Fruit fly (Drosophila melanogaster) whole organism, embryonic: ENCODE results near the gene Sec24CD.
A peak's percentile ranks its signal among the peaks of the same experiment; 100 is the strongest.

ENCODE experiments used
- B-H2 ChIP-seq: fragments of 200-800 bp; sonication (Bioruptor generic); optimal IDR thresholded peaks from 2 replicates; lab custom pipeline; 2018; ENCODE audit warnings: missing biosample characterization, mild to moderate bottlenecking, missing genetic modification characterization
- BtbVII ChIP-seq: fragments of 200-800 bp; sonication (Bioruptor generic); optimal IDR thresholded peaks from 3 replicates; lab custom pipeline; 2017; ENCODE audit warnings: missing biosample characterization, mild to moderate bottlenecking, missing genetic modification characterization
- CG10431 ChIP-seq: fragments of 200-800 bp; sonication (Bioruptor generic); optimal IDR thresholded peaks from 3 replicates; lab custom pipeline; 2018; ENCODE audit warnings: missing biosample characterization, mild to moderate bottlenecking, missing genetic modification characterization
- CG10543 ChIP-seq: fragments of 200-800 bp; sonication (Bioruptor generic); optimal IDR thresholded peaks from 3 replicates; lab custom pipeline; 2017; ENCODE audit warnings: missing biosample characterization, mild to moderate bottlenecking, missing genetic modification characterization, moderate library complexity
- CG12104 ChIP-seq: fragments of 200-800 bp; sonication (Bioruptor generic); optimal IDR thresholded peaks from 3 replicates; lab custom pipeline; 2016; ENCODE audit warnings: missing biosample characterization, missing genetic modification characterization
- CG12219 ChIP-seq: fragments of 200-800 bp; sonication (Bioruptor generic); optimal IDR thresholded peaks from 3 replicates; lab custom pipeline; 2018; ENCODE audit warnings: missing biosample characterization, mild to moderate bottlenecking, missing genetic modification characterization
- CG13424 ChIP-seq: fragments of 200-800 bp; sonication (Bioruptor generic); optimal IDR thresholded peaks from 2 replicates; lab custom pipeline; 2019; ENCODE audit warnings: missing biosample characterization, mild to moderate bottlenecking, missing genetic modification characterization, moderate library complexity
- CG13624 ChIP-seq: fragments of 200-800 bp; sonication (Bioruptor generic); optimal IDR thresholded peaks from 2 replicates; lab custom pipeline; 2016; ENCODE audit warnings: missing biosample characterization, missing genetic modification characterization
- CG15073 ChIP-seq: fragments of 200-800 bp; sonication (Bioruptor generic); optimal IDR thresholded peaks from 2 replicates; lab custom pipeline; 2016; ENCODE audit warnings: missing biosample characterization, missing genetic modification characterization
- CG17328 ChIP-seq: fragments of 200-800 bp; sonication (Bioruptor generic); IDR thresholded peaks from 2 replicates; pipeline ENCODE4 v1.3.6; 2022; ENCODE audit warnings: missing biosample characterization, missing genetic modification characterization
- CG18476 ChIP-seq: fragments of 200-800 bp; sonication (Bioruptor generic); optimal IDR thresholded peaks from 2 replicates; lab custom pipeline; 2016; ENCODE audit warnings: missing biosample characterization, mild to moderate bottlenecking, missing genetic modification characterization
- CG2678 ChIP-seq: fragments of 200-800 bp; sonication (Bioruptor generic); optimal IDR thresholded peaks from 3 replicates; lab custom pipeline; 2019; ENCODE audit warnings: missing biosample characterization, mild to moderate bottlenecking, missing genetic modification characterization, moderate library complexity
- CG30020 ChIP-seq: fragments of 200-800 bp; optimal IDR thresholded peaks from 2 replicates; lab custom pipeline; 2019; ENCODE audit warnings: missing biosample characterization, mild to moderate bottlenecking, missing genetic modification characterization, moderate library complexity
- CG31365 ChIP-seq: fragments of 200-800 bp; sonication (Bioruptor generic); optimal IDR thresholded peaks from 2 replicates; lab custom pipeline; 2018; ENCODE audit warnings: missing biosample characterization, mild to moderate bottlenecking, missing genetic modification characterization
- CG31388 ChIP-seq: fragments of 200-800 bp; sonication (Bioruptor generic); optimal IDR thresholded peaks from 2 replicates; lab custom pipeline; 2016; ENCODE audit warnings: missing biosample characterization, missing genetic modification characterization
- CG3163 ChIP-seq: fragments of 200-800 bp; sonication (Bioruptor generic); optimal IDR thresholded peaks from 3 replicates; lab custom pipeline; 2016; ENCODE audit warnings: missing biosample characterization, missing genetic modification characterization
- CG33557 ChIP-seq: fragments of 200-800 bp; sonication (Bioruptor generic); optimal IDR thresholded peaks from 2 replicates; lab custom pipeline; 2019; ENCODE audit warnings: missing biosample characterization, mild to moderate bottlenecking, missing genetic modification characterization, moderate library complexity
- CG3995 ChIP-seq: fragments of 200-800 bp; sonication (Bioruptor generic); optimal IDR thresholded peaks from 3 replicates; lab custom pipeline; 2016; ENCODE audit warnings: missing biosample characterization, missing genetic modification characterization
- CG4360 ChIP-seq: fragments of 200-800 bp; sonication (Bioruptor generic); IDR thresholded peaks from 2 replicates; pipeline ENCODE4 v1.3.6; 2022; ENCODE audit warnings: missing biosample characterization, missing genetic modification characterization
- CG4424 ChIP-seq: fragments of 200-800 bp; sonication (Bioruptor generic); optimal IDR thresholded peaks from 3 replicates; lab custom pipeline; 2016; ENCODE audit warnings: missing biosample characterization, missing genetic modification characterization
- CG4730 ChIP-seq: fragments of 200-800 bp; sonication (Bioruptor generic); IDR thresholded peaks from 2 replicates; pipeline ENCODE4 v1.3.6; 2022; ENCODE audit warnings: missing biosample characterization, missing genetic modification characterization
- CG5245 ChIP-seq: fragments of 200-800 bp; sonication (Bioruptor generic); optimal IDR thresholded peaks from 3 replicates; lab custom pipeline; 2016; ENCODE audit warnings: missing biosample characterization, missing genetic modification characterization
- Eip74EF ChIP-seq, 2 experiments: fragments of 200-800 bp in 1 of 2; fragments of >200 bp in 1 of 2; sonication (Bioruptor generic) in 1 of 2; optimal IDR thresholded peaks; 2 replicates each; lab custom pipeline; 2017 to 2019; ENCODE audit warnings: missing biosample characterization in 2 of 2, missing genetic modification characterization in 2 of 2, mild to moderate bottlenecking in 1 of 2, moderate library complexity in 1 of 2
- Ets65A ChIP-seq: fragments of 200-800 bp; sonication (Bioruptor generic); peaks from one replicate; lab custom pipeline; 2016; ENCODE audit warnings: missing biosample characterization, missing genetic modification characterization
- HLHmδ ChIP-seq: fragments of 200-800 bp; sonication (Bioruptor generic); optimal IDR thresholded peaks from 2 replicates; lab custom pipeline; 2018; ENCODE audit warnings: missing biosample characterization, mild to moderate bottlenecking, missing genetic modification characterization, moderate library complexity
- HmgD ChIP-seq: fragments of 200-800 bp; sonication (Bioruptor generic); optimal IDR thresholded peaks from 3 replicates; lab custom pipeline; 2016; ENCODE audit warnings: missing biosample characterization, missing genetic modification characterization
- NK7.1 ChIP-seq: fragments of 200-800 bp; sonication (Bioruptor generic); optimal IDR thresholded peaks from 3 replicates; lab custom pipeline; 2016; ENCODE audit warnings: missing biosample characterization, missing genetic modification characterization
- Pdp1 ChIP-seq, 2 experiments: fragments of 200-800 bp; sonication (Bioruptor generic); optimal IDR thresholded peaks; 3 replicates each; lab custom pipeline; 2016; ENCODE audit warnings: missing biosample characterization in 2 of 2, missing genetic modification characterization in 2 of 2, mild to moderate bottlenecking in 1 of 2, moderate library complexity in 1 of 2
- Ptx1 ChIP-seq: fragments of 200-800 bp; sonication (Bioruptor generic); IDR thresholded peaks from 2 replicates; pipeline ENCODE4 v1.3.6; 2022; ENCODE audit warnings: missing biosample characterization, missing genetic modification characterization
- Sry-β ChIP-seq: fragments of 200-800 bp; sonication (Bioruptor generic); optimal IDR thresholded peaks from 2 replicates; lab custom pipeline; 2018; ENCODE audit warnings: missing biosample characterization, mild to moderate bottlenecking, missing genetic modification characterization, moderate library complexity
- Vsx1 ChIP-seq: fragments of 200-800 bp; sonication (Bioruptor generic); optimal IDR thresholded peaks from 2 replicates; lab custom pipeline; 2017; ENCODE audit warnings: missing biosample characterization, mild to moderate bottlenecking, missing genetic modification characterization, missing genetic modification reagents
- ac ChIP-seq: fragments of 200-800 bp; sonication (Bioruptor generic); optimal IDR thresholded peaks from 3 replicates; lab custom pipeline; 2017; ENCODE audit warnings: missing biosample characterization, mild to moderate bottlenecking, missing genetic modification characterization
- btn ChIP-seq: fragments of 200-800 bp; sonication (Bioruptor generic); optimal IDR thresholded peaks from 2 replicates; lab custom pipeline; 2016; ENCODE audit warnings: missing biosample characterization, missing genetic modification characterization
- dan ChIP-seq: fragments of 200-800 bp; sonication (Bioruptor generic); IDR thresholded peaks from 2 replicates; pipeline ENCODE4 v1.3.6; 2022; ENCODE audit warnings: missing biosample characterization, missing genetic modification characterization
- ewg ChIP-seq: fragments of 200-800 bp; sonication (Bioruptor generic); optimal IDR thresholded peaks from 3 replicates; lab custom pipeline; 2017; ENCODE audit warnings: mild to moderate bottlenecking, missing biosample characterization, missing genetic modification reagents, missing genetic modification characterization
- ftz-f1 ChIP-seq: fragments of 200-800 bp; sonication (Bioruptor generic); optimal IDR thresholded peaks from 2 replicates; lab custom pipeline; 2016; ENCODE audit warnings: missing biosample characterization, missing genetic modification characterization
- gem ChIP-seq: fragments of 200-800 bp; sonication (Bioruptor generic); optimal IDR thresholded peaks from 2 replicates; lab custom pipeline; 2019; ENCODE audit warnings: missing biosample characterization, mild to moderate bottlenecking, missing genetic modification characterization, moderate library complexity
- grn ChIP-seq: fragments of 200-800 bp; sonication (Bioruptor generic); optimal IDR thresholded peaks from 3 replicates; lab custom pipeline; 2017; ENCODE audit warnings: missing biosample characterization, missing genetic modification characterization
- ind ChIP-seq: fragments of 200-800 bp; sonication (Bioruptor generic); optimal IDR thresholded peaks from 3 replicates; lab custom pipeline; 2016; ENCODE audit warnings: missing biosample characterization, missing genetic modification characterization
- lmd ChIP-seq: fragments of 200-800 bp; sonication (Bioruptor generic); IDR thresholded peaks from 2 replicates; pipeline ENCODE4 v1.3.6; 2022; ENCODE audit warnings: missing biosample characterization, missing genetic modification characterization
- mirr ChIP-seq: fragments of 200-800 bp; sonication (Bioruptor generic); optimal IDR thresholded peaks from 3 replicates; lab custom pipeline; 2018; ENCODE audit warnings: missing biosample characterization, mild to moderate bottlenecking, missing genetic modification characterization
- nmo ChIP-seq: fragments of 200-800 bp; sonication (Bioruptor generic); optimal IDR thresholded peaks from 2 replicates; lab custom pipeline; 2018; ENCODE audit warnings: missing biosample characterization, mild to moderate bottlenecking, missing genetic modification characterization, moderate library complexity
- onecut ChIP-seq: fragments of 200-800 bp; sonication (Bioruptor generic); IDR thresholded peaks from 2 replicates; pipeline ENCODE4 v1.3.6; 2022; ENCODE audit warnings: missing biosample characterization, missing genetic modification characterization
- org-1 ChIP-seq: fragments of 200-800 bp; sonication (Bioruptor generic); optimal IDR thresholded peaks from 2 replicates; lab custom pipeline; 2017; ENCODE audit warnings: missing biosample characterization, missing genetic modification characterization
- otp ChIP-seq: fragments of 200-800 bp; sonication (Bioruptor generic); IDR thresholded peaks from 3 replicates; pipeline ENCODE4, ENCODE4 v1.3.6; 2022; ENCODE audit warnings: missing biosample characterization, missing genetic modification characterization
- pfk ChIP-seq: fragments of 200-800 bp; sonication (Bioruptor generic); optimal IDR thresholded peaks from 2 replicates; lab custom pipeline; 2018; ENCODE audit warnings: missing biosample characterization, mild to moderate bottlenecking, missing genetic modification characterization, moderate library complexity
- sr ChIP-seq: fragments of 200-800 bp; sonication (Bioruptor generic); IDR thresholded peaks from 3 replicates; pipeline ENCODE4 v1.3.6; 2022; ENCODE audit warnings: missing biosample characterization, missing genetic modification characterization
- stwl ChIP-seq: fragments of 200-800 bp; sonication (Bioruptor generic); optimal IDR thresholded peaks from 3 replicates; lab custom pipeline; 2018; ENCODE audit warnings: missing biosample characterization, mild to moderate bottlenecking, missing genetic modification characterization, moderate library complexity
- tx ChIP-seq: fragments of 200-800 bp; sonication (Bioruptor generic); optimal IDR thresholded peaks from 2 replicates; lab custom pipeline; 2016; ENCODE audit warnings: missing biosample characterization, missing genetic modification characterization

Sec24CD gene

DNA sequence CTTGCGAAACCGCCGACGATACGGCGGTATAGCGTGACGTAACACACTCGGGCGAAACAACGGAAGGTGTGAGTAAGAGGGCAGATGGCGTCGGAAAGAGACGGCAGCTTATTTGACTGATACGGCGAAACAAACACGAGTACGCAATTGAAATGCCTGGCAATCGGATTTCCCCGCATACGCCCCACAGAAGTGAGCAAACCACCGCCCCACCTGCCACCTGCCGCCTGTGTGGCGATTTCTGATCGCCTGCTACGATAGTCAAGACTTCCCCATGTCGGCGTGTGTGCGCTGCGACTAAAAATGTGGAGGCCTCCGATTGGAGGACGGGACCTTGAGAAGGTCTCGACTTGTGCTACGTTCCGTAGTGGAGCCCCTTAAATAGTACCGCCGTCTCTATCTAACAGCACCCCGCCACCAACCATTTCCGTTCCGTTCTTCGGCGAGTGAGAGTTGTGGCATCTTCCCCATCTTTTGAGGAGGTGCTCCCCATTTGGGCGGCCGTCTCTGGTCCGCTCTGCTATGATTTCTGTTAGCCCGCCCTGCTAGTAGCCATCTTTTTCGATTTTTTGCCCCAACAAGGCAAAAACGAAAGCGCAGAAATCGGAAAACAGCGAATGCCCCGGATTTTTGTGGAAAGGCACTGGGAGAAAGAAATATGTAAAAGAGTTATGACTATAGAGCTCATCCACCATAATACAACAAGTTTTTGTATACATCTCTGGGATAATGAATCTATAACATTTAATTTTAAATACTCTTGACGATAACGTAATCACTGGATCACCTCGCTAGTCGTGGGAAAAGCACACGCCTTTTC is 37.8 kb downstream of the Sec24CD start (continued):
- TF ChIP-seq CG3995 (GFP tag; lab: Kevin White, UChicago): no peak
- peak; percentile 81 for TF ChIP-seq ewg (GFP tag; lab: Kevin White, UChicago)
- peak; percentile 94 for TF ChIP-seq gem (tag; lab: Kevin White, UChicago)
- TF ChIP-seq Eip74EF (GFP tag; optimal IDR thresholded peaks at IDR 0.05; lab: Kevin White, UChicago): peak in 1 of 2 experiments; percentile 73
- peak; percentile 99 for TF ChIP-seq Ets65A (GFP tag; lab: Kevin White, UChicago)
- peak; percentile 92 for TF ChIP-seq nmo (GFP tag; lab: Kevin White, UChicago)
- TF ChIP-seq sr (GFP tag; lab: Robert Waterston, UW): no peak
- no peak for TF ChIP-seq CG4360 (GFP tag; lab: Robert Waterston, UW)
- peak; percentile 72 for TF ChIP-seq BtbVII (GFP tag; lab: Kevin White, UChicago)
- no peak for TF ChIP-seq stwl (tag; lab: Kevin White, UChicago)
- TF ChIP-seq mirr (GFP tag; lab: Kevin White, UChicago): peak; percentile 84
- peak; percentile 83 for TF ChIP-seq CG18476 (GFP tag; lab: Kevin White, UChicago)
- peak; percentile 32 for TF ChIP-seq CG15073 (GFP tag; lab: Kevin White, UChicago)
- TF ChIP-seq Vsx1 (GFP tag; lab: Kevin White, UChicago): peak; percentile 57
- TF ChIP-seq tx (GFP tag; lab: Kevin White, UChicago): peak; percentile 80
- TF ChIP-seq ac (GFP tag; lab: Kevin White, UChicago): peak; percentile 51
- TF ChIP-seq CG13624 (GFP tag; lab: Kevin White, UChicago): peak; percentile 81
- peak; percentile 94 for TF ChIP-seq CG10543 (GFP tag; lab: Kevin White, UChicago)
- TF ChIP-seq CG17328 (GFP tag; lab: Robert Waterston, UW): no peak
- peak; percentile 60 for TF ChIP-seq CG31365 (tag; lab: Kevin White, UChicago)
- peak; percentile 100 for TF ChIP-seq ftz-f1
- no peak for TF ChIP-seq otp
- peak; percentile 56 for TF ChIP-seq CG31388 (GFP tag; lab: Kevin White, UChicago)
- peak; percentile 44 for TF ChIP-seq HmgD (GFP tag; lab: Kevin White, UChicago)
- no peak for TF ChIP-seq Ptx1
- TF ChIP-seq Pdp1 (GFP tag; optimal IDR thresholded peaks at IDR 0.05; lab: Kevin White, UChicago): peak; percentile 91 to 98
- no peak for TF ChIP-seq lmd (GFP tag; lab: Robert Waterston, UW)
- peak; percentile 65 for TF ChIP-seq HLHmδ (GFP tag; lab: Kevin White, UChicago)
- peak; percentile 89 for TF ChIP-seq CG2678 (tag; lab: Kevin White, UChicago)
- peak; percentile 89 for TF ChIP-seq ind (GFP tag; lab: Kevin White, UChicago)
- TF ChIP-seq btn (GFP tag; lab: Kevin White, UChicago): peak; percentile 83
- peak; percentile 12 for TF ChIP-seq CG10431 (GFP tag; lab: Kevin White, UChicago)
- TF ChIP-seq CG3163: peak; percentile 51
- TF ChIP-seq CG13424 (tag; lab: Kevin White, UChicago): peak; percentile 76
- peak; percentile 75 for TF ChIP-seq NK7.1 (GFP tag; lab: Kevin White, UChicago)
- peak; percentile 85 for TF ChIP-seq CG5245 (GFP tag; lab: Kevin White, UChicago)
- peak; percentile 32 for TF ChIP-seq CG33557
- peak; percentile 26 for TF ChIP-seq CG30020 (tag; lab: Kevin White, UChicago)
- TF ChIP-seq pfk: peak; percentile 51
- TF ChIP-seq CG12104 (GFP tag; lab: Kevin White, UChicago): peak; percentile 65
- TF ChIP-seq dan (GFP tag; lab: Robert Waterston, UW): no peak
- peak; percentile 88 for TF ChIP-seq CG12219 (GFP tag; lab: Kevin White, UChicago)
- TF ChIP-seq CG4730: no peak
- TF ChIP-seq org-1 (GFP tag; lab: Kevin White, UChicago): peak; percentile 86
- TF ChIP-seq onecut: peak; percentile 93
- peak; percentile 89 for TF ChIP-seq CG4424 (GFP tag; lab: Kevin White, UChicago)
- peak; percentile 38 for TF ChIP-seq Sry-β (GFP tag; lab: Kevin White, UChicago)
- TF ChIP-seq B-H2: peak; percentile 28
- TF ChIP-seq grn (GFP tag; lab: Kevin White, UChicago): peak; percentile 78
